Worm (Caenorhabditis elegans) whole organism, midembryonic: ENCODE results near the gene tbce-1.

Source experiments
- T22C8.4 ChIP-seq: fragments of 200-800 bp; sonication (Bioruptor generic); IDR thresholded peaks from 2 replicates; pipeline ENCODE4 v1.3.6; 2022; ENCODE audit warnings: missing genetic modification characterization, missing compliant biosample characterization
- cog-1 ChIP-seq: sonication (generic microtip); optimal IDR thresholded peaks from 2 replicates; lab custom pipeline; 2016; ENCODE audit warnings: missing genetic modification characterization, missing compliant biosample characterization
- flt-1 ChIP-seq: fragments of 200-800 bp; sonication (Bioruptor generic); IDR thresholded peaks from 2 replicates; pipeline ENCODE4 v1.3.6; 2022; ENCODE audit warnings: missing genetic modification characterization, missing compliant biosample characterization
- med-1 ChIP-seq: sonication (generic microtip); optimal IDR thresholded peaks from 2 replicates; lab custom pipeline; 2017; ENCODE audit warnings: missing genetic modification characterization, mild to moderate bottlenecking, missing compliant biosample characterization, antibody characterized with exemption, missing genetic modification reagents; ENCODE audit not compliant: insufficient read depth
- ref-1 ChIP-seq: fragments of 200-800 bp; sonication (Bioruptor generic); conservative IDR thresholded peaks from 2 replicates; pipeline ENCODE4 v1.3.6; 2022; ENCODE audit warnings: missing genetic modification reagents, missing genetic modification characterization, missing compliant biosample characterization
- ztf-23 ChIP-seq: fragments of 200-800 bp; sonication (Bioruptor generic); IDR thresholded peaks from 2 replicates; pipeline ENCODE4 v1.3.6; 2022; ENCODE audit warnings: missing genetic modification reagents, missing genetic modification characterization, missing compliant biosample characterization
- ztf-29 ChIP-seq: fragments of 200-800 bp; sonication (Bioruptor generic); IDR thresholded peaks from 2 replicates; pipeline ENCODE4 v1.3.6; 2022; ENCODE audit warnings: missing genetic modification reagents, missing genetic modification characterization, missing compliant biosample characterization

DNA sequence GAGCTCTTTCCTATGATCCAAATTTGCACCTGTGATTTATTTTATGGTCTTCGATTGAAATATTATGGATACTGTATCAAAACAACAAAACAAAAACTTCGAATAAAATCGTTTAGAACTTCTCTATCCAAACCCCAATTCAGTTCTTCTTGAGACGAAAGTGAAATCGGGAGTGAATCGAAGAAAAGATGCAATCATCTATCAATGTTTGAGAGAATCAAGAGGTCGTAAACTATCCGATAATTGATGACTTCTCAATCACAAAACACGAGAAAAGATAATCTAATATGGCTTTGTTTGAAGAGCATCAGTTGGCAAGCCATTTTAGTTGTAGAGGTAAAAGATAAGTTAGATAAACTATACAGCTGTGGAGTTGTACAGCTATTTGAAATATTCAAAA, 23.3 kb downstream of the tbce-1 start:
- TF ChIP-seq med-1 (GFP tag; lab: Kevin White, UChicago) = no peak
- TF ChIP-seq ztf-29 (GFP tag; lab: Robert Waterston, UW) = no peak
- no peak for TF ChIP-seq cog-1 (tag; lab: Kevin White, UChicago)
- TF ChIP-seq ref-1 (GFP tag; lab: Robert Waterston, UW) = no peak
- TF ChIP-seq flt-1 (GFP tag; lab: Robert Waterston, UW) = no peak
- TF ChIP-seq T22C8.4 (GFP tag; lab: Robert Waterston, UW) = no peak
- no peak for TF ChIP-seq ztf-23 (GFP tag; lab: Robert Waterston, UW)
